Worm (Caenorhabditis elegans): Measurements from ENCODE around the gene F57B1.1.

Gene F57B1.1

ce11 chrV:13157073-13157472 lies 38.4 kb downstream of the F57B1.1 start:
- TF ChIP-seq C06A6.2 (GFP tag; conservative IDR thresholded peaks at IDR 0.05) = no peak
- TF ChIP-seq cebp-1 (GFP tag; IDR thresholded peaks at IDR 0.05) = no peak
- no peak for TF ChIP-seq cebp-1 (tag; optimal IDR thresholded peaks at IDR 0.05)
- TF ChIP-seq ceh-58 (GFP tag; IDR thresholded peaks at IDR 0.05) = no peak
- no peak for TF ChIP-seq tlf-1 (GFP tag; optimal IDR thresholded peaks at IDR 0.05)
- no peak for TF ChIP-seq nhr-120 (GFP tag; IDR thresholded peaks at IDR 0.05)
- no peak for TF ChIP-seq aptf-2 (GFP tag; conservative IDR thresholded peaks at IDR 0.05)
- no peak for TF ChIP-seq Y79H2A.3 (GFP tag; conservative IDR thresholded peaks at IDR 0.05)
- no peak for TF ChIP-seq let-526 (GFP tag; IDR thresholded peaks at IDR 0.05)
- no peak for TF ChIP-seq ztf-3 (GFP tag; optimal IDR thresholded peaks at IDR 0.05)
- TF ChIP-seq F39B2.1 (GFP tag; IDR thresholded peaks at IDR 0.05) = no peak
- TF ChIP-seq zim-3 (tag; optimal IDR thresholded peaks at IDR 0.05) = no peak
- TF ChIP-seq ets-4 (GFP tag; optimal IDR thresholded peaks at IDR 0.05) = no peak
- no peak for TF ChIP-seq Y53G8AR.9 (GFP tag; conservative IDR thresholded peaks at IDR 0.05)
- no peak for TF ChIP-seq egl-44 (GFP tag; IDR thresholded peaks at IDR 0.05)
- no peak for TF ChIP-seq mel-28 (tag; optimal IDR thresholded peaks at IDR 0.05; ENCODE audit: borderline replicate concordance)
- no peak for TF ChIP-seq F10E7.11 (tag; optimal IDR thresholded peaks at IDR 0.05)
- TF ChIP-seq nfyb-1 (GFP tag; IDR thresholded peaks at IDR 0.05) = no peak
- no peak for TF ChIP-seq madf-8 (GFP tag; conservative IDR thresholded peaks at IDR 0.05)

ce11 chrV:13154225-13154624 lies 41.2 kb downstream of the F57B1.1 start:
- no peak for TF ChIP-seq ceh-79 (tag; optimal IDR thresholded peaks at IDR 0.05)
- no peak for TF ChIP-seq madf-6 (GFP tag; IDR thresholded peaks at IDR 0.05)
- no peak for TF ChIP-seq lin-40 (tag; optimal IDR thresholded peaks at IDR 0.05)
- TF ChIP-seq nhr-90 (tag; optimal IDR thresholded peaks at IDR 0.05) = no peak
- no peak for TF ChIP-seq T26A5.8 (tag; optimal IDR thresholded peaks at IDR 0.05)
- TF ChIP-seq ceh-58 (GFP tag; IDR thresholded peaks at IDR 0.05) = no peak
- no peak for TF ChIP-seq mcd-1 (GFP tag; IDR thresholded peaks at IDR 0.05)
- TF ChIP-seq ceh-40 (GFP tag; IDR thresholded peaks at IDR 0.05) = no peak
- TF ChIP-seq xnd-1 (tag; optimal IDR thresholded peaks at IDR 0.05) = no peak
- no peak for TF ChIP-seq zim-3 (tag; optimal IDR thresholded peaks at IDR 0.05)
- no peak for TF ChIP-seq B0019.2 (GFP tag; conservative IDR thresholded peaks at IDR 0.05)
- TF ChIP-seq him-1 (tag; optimal IDR thresholded peaks at IDR 0.05) = no peak
- no peak for TF ChIP-seq aptf-2 (GFP tag; conservative IDR thresholded peaks at IDR 0.05)
- no peak for TF ChIP-seq F49E8.2 (tag; optimal IDR thresholded peaks at IDR 0.05; ENCODE audit: insufficient read depth)
- no peak for TF ChIP-seq F37B4.10 (GFP tag; IDR thresholded peaks at IDR 0.05)
- no peak for TF ChIP-seq tbp1 (GFP tag; optimal IDR thresholded peaks at IDR 0.05)
- TF ChIP-seq lin-26 (GFP tag; IDR thresholded peaks at IDR 0.05) = no peak
- TF ChIP-seq F55B11.4 (tag; optimal IDR thresholded peaks at IDR 0.05; ENCODE audit: borderline replicate concordance, insufficient read depth) = no peak

ce11 chrV:13152575-13152974 lies 42.9 kb downstream of the F57B1.1 start, which contains the start of gene noca-1:
Gene noca-1, plus strand, starts transcription at chrV:13152919.
- peak; percentile 56 for TF ChIP-seq lsl-1 (GFP tag; optimal IDR thresholded peaks at IDR 0.05)
- TF ChIP-seq efl-1 (GFP tag; optimal IDR thresholded peaks at IDR 0.05) = peak; percentile 57
- no peak for TF ChIP-seq D2030.7 (GFP tag; IDR thresholded peaks at IDR 0.05)
- TF ChIP-seq ceh-91 (GFP tag; IDR thresholded peaks at IDR 0.05) = 0 out of 2 replicates have a peak, but pooled peaks have one; percentile 37
- TF ChIP-seq dpl-1 (GFP tag; optimal IDR thresholded peaks at IDR 0.05) = peak; percentile 40
- TF ChIP-seq madf-8 (GFP tag; conservative IDR thresholded peaks at IDR 0.05) = 0 out of 2 replicates have a peak, but pooled peaks have one; percentile 7
- TF ChIP-seq F49E8.2 (tag; optimal IDR thresholded peaks at IDR 0.05; ENCODE audit: insufficient read depth) = no peak
- no peak for TF ChIP-seq pha-4 (tag; optimal IDR thresholded peaks at IDR 0.05)
- TF ChIP-seq Y95B8A.8 (GFP tag; IDR thresholded peaks at IDR 0.05) = no peak
- TF ChIP-seq F33H1.4 (GFP tag; IDR thresholded peaks at IDR 0.05) = peak; percentile 47
- no peak for TF ChIP-seq ztf-18 (tag; optimal IDR thresholded peaks at IDR 0.05)

Measured in whole organism, young adult.